Worm (Caenorhabditis elegans) whole organism, late embryonic: ENCODE measurements around the gene ZK1240.11.

Experiments
- C08G9.2 ChIP-seq: sonication (generic microtip); optimal IDR thresholded peaks from 2 replicates; lab custom pipeline; 2016; ENCODE audit warnings: mild to moderate bottlenecking, missing genetic modification characterization, moderate library complexity, missing compliant biosample characterization
- F13H6.1 ChIP-seq: sonication (generic microtip); optimal IDR thresholded peaks from 2 replicates; lab custom pipeline; 2016; ENCODE audit warnings: missing genetic modification characterization, missing compliant biosample characterization
- K02D7.2 ChIP-seq: sonication (generic microtip); optimal IDR thresholded peaks from 2 replicates; lab custom pipeline; 2017; ENCODE audit warnings: mild to moderate bottlenecking, missing genetic modification characterization, missing compliant biosample characterization
- Y22D7AL.16 ChIP-seq: sonication (generic microtip); optimal IDR thresholded peaks from 2 replicates; lab custom pipeline; 2016; ENCODE audit warnings: missing genetic modification characterization, missing compliant biosample characterization
- ahr-1 ChIP-seq: sonication (generic microtip); optimal IDR thresholded peaks from 2 replicates; lab custom pipeline; 2016; ENCODE audit warnings: missing genetic modification characterization, missing compliant biosample characterization
- ceh-19 ChIP-seq: fragments of 200-800 bp; sonication (Bioruptor generic); optimal IDR thresholded peaks from 2 replicates; lab custom pipeline; 2018; ENCODE audit warnings: mild to moderate bottlenecking, missing genetic modification characterization, missing compliant biosample characterization
- ceh-22 ChIP-seq: sonication (generic microtip); optimal IDR thresholded peaks from 2 replicates; lab custom pipeline; 2017; ENCODE audit warnings: missing biosample characterization, missing genetic modification characterization
- ceh-24 ChIP-seq: sonication (generic microtip); optimal IDR thresholded peaks from 2 replicates; lab custom pipeline; 2016; ENCODE audit warnings: mild to moderate bottlenecking, missing genetic modification characterization, missing compliant biosample characterization
- ceh-30 ChIP-seq: fragments of 150-350 bp; optimal IDR thresholded peaks from 2 replicates; lab custom pipeline; 2014; ENCODE audit warnings: missing biosample characterization, missing genetic modification characterization
- ceh-34 ChIP-seq: sonication (generic microtip); optimal IDR thresholded peaks from 2 replicates; lab custom pipeline; 2016; ENCODE audit warnings: mild to moderate bottlenecking, missing genetic modification characterization, missing compliant biosample characterization
- ceh-45 ChIP-seq: fragments of 200-800 bp; sonication (Bioruptor generic); IDR thresholded peaks from 2 replicates; pipeline ENCODE4 v1.3.6; 2022; ENCODE audit warnings: missing genetic modification reagents, missing genetic modification characterization, missing compliant biosample characterization
- ceh-48 ChIP-seq: sonication (generic microtip); optimal IDR thresholded peaks from 2 replicates; lab custom pipeline; 2016; ENCODE audit warnings: missing genetic modification characterization, inconsistent platforms, missing compliant biosample characterization
- ceh-6 ChIP-seq: fragments of 200-800 bp; sonication (Bioruptor generic); optimal IDR thresholded peaks from 2 replicates; lab custom pipeline; 2018; ENCODE audit warnings: mild to moderate bottlenecking, missing genetic modification characterization, missing compliant biosample characterization
- ceh-9 ChIP-seq: sonication (generic microtip); optimal IDR thresholded peaks from 2 replicates; lab custom pipeline; 2016; ENCODE audit warnings: mild to moderate bottlenecking, missing genetic modification characterization, inconsistent platforms, missing compliant biosample characterization
- che-1 ChIP-seq: sonication (generic microtip); optimal IDR thresholded peaks from 2 replicates; lab custom pipeline; 2016; ENCODE audit warnings: mild to moderate bottlenecking, missing genetic modification characterization, missing compliant biosample characterization
- elt-2 ChIP-seq: sonication (generic microtip); optimal IDR thresholded peaks from 2 replicates; lab custom pipeline; 2016; ENCODE audit warnings: missing genetic modification reagents, missing genetic modification characterization, missing compliant biosample characterization
- fkh-10 ChIP-seq: fragments of 150-350 bp; optimal IDR thresholded peaks from 2 replicates; lab custom pipeline; 2014; ENCODE audit warnings: missing biosample characterization, missing genetic modification reagents, missing genetic modification characterization
- fkh-6 ChIP-seq: sonication (generic microtip); optimal IDR thresholded peaks from 2 replicates; lab custom pipeline; 2016; ENCODE audit warnings: missing genetic modification characterization, missing compliant biosample characterization
- gmeb-2 ChIP-seq: sonication (generic microtip); optimal IDR thresholded peaks from 2 replicates; lab custom pipeline; 2016; ENCODE audit warnings: missing genetic modification characterization, inconsistent platforms, missing compliant biosample characterization
- hlh-13 ChIP-seq: fragments of 200-800 bp; sonication (Bioruptor generic); optimal IDR thresholded peaks from 2 replicates; lab custom pipeline; 2018; ENCODE audit warnings: mild to moderate bottlenecking, missing genetic modification characterization, missing compliant biosample characterization
- hlh-15 ChIP-seq: sonication (generic microtip); optimal IDR thresholded peaks from 2 replicates; lab custom pipeline; 2016; ENCODE audit warnings: missing genetic modification characterization, missing compliant biosample characterization
- hlh-30 ChIP-seq: sonication (generic microtip); optimal IDR thresholded peaks from 2 replicates; lab custom pipeline; 2017; ENCODE audit warnings: antibody characterized with exemption, missing genetic modification characterization, missing compliant biosample characterization; ENCODE audit not compliant: insufficient read depth
- mec-3 ChIP-seq: sonication (generic microtip); optimal IDR thresholded peaks from 2 replicates; lab custom pipeline; 2016; ENCODE audit warnings: borderline replicate concordance, missing genetic modification characterization, missing compliant biosample characterization
- nhr-232 ChIP-seq: sonication (generic microtip); optimal IDR thresholded peaks from 2 replicates; lab custom pipeline; 2016; ENCODE audit warnings: missing genetic modification characterization, missing compliant biosample characterization
- odd-2 ChIP-seq: sonication (generic microtip); optimal IDR thresholded peaks from 2 replicates; lab custom pipeline; 2017; ENCODE audit warnings: antibody characterized with exemption, mild to moderate bottlenecking, missing genetic modification characterization, missing compliant biosample characterization
- pat-9 ChIP-seq: fragments of 200-800 bp; sonication (Bioruptor generic); optimal IDR thresholded peaks from 2 replicates; lab custom pipeline; 2018; ENCODE audit warnings: mild to moderate bottlenecking, missing genetic modification characterization, moderate library complexity, missing compliant biosample characterization
- pros-1 ChIP-seq: fragments of 150-350 bp; optimal IDR thresholded peaks from 2 replicates; lab custom pipeline; 2014; ENCODE audit warnings: missing biosample characterization, missing genetic modification reagents, missing genetic modification characterization
- rnt-1 ChIP-seq: sonication (generic microtip); optimal IDR thresholded peaks from 2 replicates; lab custom pipeline; 2016; ENCODE audit warnings: missing genetic modification characterization, missing compliant biosample characterization
- sox-2 ChIP-seq: fragments of 200-800 bp; sonication (Bioruptor generic); IDR thresholded peaks from 2 replicates; pipeline ENCODE4 v1.3.6; 2022; ENCODE audit warnings: missing genetic modification reagents, missing genetic modification characterization, missing compliant biosample characterization
- syd-9 ChIP-seq: sonication (generic microtip); optimal IDR thresholded peaks from 2 replicates; lab custom pipeline; 2016; ENCODE audit warnings: mild to moderate bottlenecking, missing genetic modification characterization, moderate library complexity, missing compliant biosample characterization
- ttx-3 ChIP-seq: sonication (generic microtip); optimal IDR thresholded peaks from 2 replicates; lab custom pipeline; 2016; ENCODE audit warnings: missing genetic modification reagents, missing genetic modification characterization, missing compliant biosample characterization
- unc-3 ChIP-seq, 2 experiments: fragments of 200-800 bp in 1 of 2; sonication (Bioruptor generic) in 1 of 2; sonication (generic microtip) in 1 of 2; conservative IDR thresholded peaks in 1 of 2; optimal IDR thresholded peaks in 1 of 2; 2 replicates each; pipeline versions ENCODE4 v1.3.6 to Lab custom; 2016 to 2022; ENCODE audit warnings: missing compliant biosample characterization in 2 of 2, missing genetic modification characterization in 2 of 2, missing genetic modification reagents in 1 of 2
- unc-42 ChIP-seq: sonication (generic microtip); optimal IDR thresholded peaks from 2 replicates; lab custom pipeline; 2016; ENCODE audit warnings: missing genotype, missing genetic modification characterization, missing compliant biosample characterization
- unc-55 ChIP-seq: sonication (generic microtip); optimal IDR thresholded peaks from 2 replicates; lab custom pipeline; 2017; ENCODE audit warnings: missing biosample characterization, missing genetic modification reagents, missing genetic modification characterization
- zip-5 ChIP-seq: sonication (generic microtip); optimal IDR thresholded peaks from 2 replicates; lab custom pipeline; 2016; ENCODE audit warnings: missing genetic modification characterization, missing compliant biosample characterization

The ZK1240.11 gene

ce11 chrII:2320097-2320496, 5.0 kb upstream of the ZK1240.11 start, which contains the start of gene ZK1240.3:
Gene ZK1240.3, plus strand, starts transcription at chrII:2320334.
- TF ChIP-seq elt-2 (tag; lab: Kevin White, UChicago) (peak; percentile 17), ceh-22 (tag; lab: Kevin White, UChicago) (no peak)

ce11 chrII:2322857-2323518, 2.1 kb upstream of the ZK1240.11 start, which contains the start of the genes ZK1240.6 and ZK1240.2:
Gene ZK1240.6, minus strand, starts transcription at chrII:2322907.
Gene ZK1240.2, plus strand, starts transcription at chrII:2323376.
- TF ChIP-seq K02D7.2 (tag; lab: Kevin White, UChicago) (no peak), mec-3 (tag; lab: Kevin White, UChicago) (no peak)

- TF ChIP-seq F13H6.1 (no peak), pat-9 (no peak), ceh-24 (tag; lab: Kevin White, UChicago) (no peak), C08G9.2 (tag; lab: Kevin White, UChicago) (no peak), ceh-45 (GFP tag; lab: Robert Waterston, UW) (no peak), ceh-9 (tag; lab: Kevin White, UChicago) (no peak), hlh-13 (no peak), hlh-30 (tag; lab: Kevin White, UChicago) (no peak), hlh-15 (tag; lab: Kevin White, UChicago) (no peak), gmeb-2 (no peak), zip-5 (no peak), unc-42 (tag; lab: Kevin White, UChicago) (no peak), ceh-6 (GFP tag; lab: Kevin White, UChicago) (no peak), ceh-48 (tag; lab: Kevin White, UChicago) (no peak), fkh-6 (no peak), Y22D7AL.16 (tag; lab: Kevin White, UChicago) (no peak)
Observed at ce11 chrII:2328963-2329442, 3.9 kb downstream of the ZK1240.11 start, which contains the start of the genes ZK1240.8 and ZK1240.1. Gene ZK1240.8, minus strand, starts transcription at chrII:2329063. Gene ZK1240.1, plus strand, starts transcription at chrII:2329392.

ce11 chrII:2330462-2330861, 5.4 kb downstream of the ZK1240.11 start:
- TF ChIP-seq ttx-3 (tag; lab: Kevin White, UChicago) (no peak), ceh-34 (tag; lab: Kevin White, UChicago) (no peak), odd-2 (tag; lab: Kevin White, UChicago) (no peak), unc-55 (GFP tag; lab: Kevin White, UChicago) (no peak), ahr-1 (tag; lab: Kevin White, UChicago) (no peak)
- TF ChIP-seq, all 69 proteins: peak for 0

- TF ChIP-seq elt-2 (tag; lab: Kevin White, UChicago) (no peak), ceh-30 (no peak), fkh-10 (GFP tag; lab: Kevin White, UChicago) (no peak), sox-2 (GFP tag; lab: Robert Waterston, UW) (no peak), ceh-19 (GFP tag; lab: Kevin White, UChicago) (no peak), ceh-24 (tag; lab: Kevin White, UChicago) (no peak), unc-55 (GFP tag; lab: Kevin White, UChicago) (no peak), che-1 (no peak), pros-1 (no peak), syd-9 (tag; lab: Kevin White, UChicago) (no peak), nhr-232 (no peak), ceh-22 (tag; lab: Kevin White, UChicago) (no peak), unc-3 (GFP tag; conservative IDR thresholded peaks at IDR 0.05; lab: Robert Waterston, UW) (no peak), unc-3 (tag; optimal IDR thresholded peaks at IDR 0.05; lab: Kevin White, UChicago) (no peak), rnt-1 (tag; lab: Kevin White, UChicago) (no peak), gmeb-2 (no peak)
Observed at ce11 chrII:2332220-2332619, 7.2 kb downstream of the ZK1240.11 start, which contains the start of gene F43C11.8. Gene F43C11.8, plus strand, starts transcription at chrII:2332520.
